Worm (Caenorhabditis elegans) whole organism, late embryonic: Measurements from ENCODE around the gene C33D3.5.

Experiments
- ahr-1 ChIP-seq: sonication (generic microtip); optimal IDR thresholded peaks from 2 replicates; lab custom pipeline; 2016; ENCODE audit warnings: missing genetic modification characterization, missing compliant biosample characterization
- ama-1 ChIP-seq: fragments of 150-350 bp; optimal IDR thresholded peaks from 2 replicates; lab custom pipeline; 2014
- ceh-24 ChIP-seq: sonication (generic microtip); optimal IDR thresholded peaks from 2 replicates; lab custom pipeline; 2016; ENCODE audit warnings: mild to moderate bottlenecking, missing genetic modification characterization, missing compliant biosample characterization
- ceh-9 ChIP-seq: sonication (generic microtip); optimal IDR thresholded peaks from 2 replicates; lab custom pipeline; 2016; ENCODE audit warnings: mild to moderate bottlenecking, missing genetic modification characterization, inconsistent platforms, missing compliant biosample characterization
- elt-2 ChIP-seq: sonication (generic microtip); optimal IDR thresholded peaks from 2 replicates; lab custom pipeline; 2016; ENCODE audit warnings: missing genetic modification reagents, missing genetic modification characterization, missing compliant biosample characterization
- hlh-30 ChIP-seq: sonication (generic microtip); optimal IDR thresholded peaks from 2 replicates; lab custom pipeline; 2017; ENCODE audit warnings: antibody characterized with exemption, missing genetic modification characterization, missing compliant biosample characterization; ENCODE audit not compliant: insufficient read depth
- lim-6 ChIP-seq: sonication (generic microtip); optimal IDR thresholded peaks from 2 replicates; lab custom pipeline; 2016; ENCODE audit warnings: missing genetic modification characterization, missing compliant biosample characterization
- madf-2 ChIP-seq: sonication (generic microtip); optimal IDR thresholded peaks from 2 replicates; lab custom pipeline; 2017; ENCODE audit warnings: missing genetic modification characterization, missing compliant biosample characterization
- nfya-1 ChIP-seq: sonication (generic microtip); optimal IDR thresholded peaks from 2 replicates; lab custom pipeline; 2017; ENCODE audit warnings: missing genetic modification characterization, mild to moderate bottlenecking, missing compliant biosample characterization, antibody characterized with exemption, moderate library complexity
- odd-2 ChIP-seq: sonication (generic microtip); optimal IDR thresholded peaks from 2 replicates; lab custom pipeline; 2017; ENCODE audit warnings: antibody characterized with exemption, mild to moderate bottlenecking, missing genetic modification characterization, missing compliant biosample characterization
- pat-9 ChIP-seq: fragments of 200-800 bp; sonication (Bioruptor generic); optimal IDR thresholded peaks from 2 replicates; lab custom pipeline; 2018; ENCODE audit warnings: mild to moderate bottlenecking, missing genetic modification characterization, moderate library complexity, missing compliant biosample characterization
- pha-4 ChIP-seq: fragments of 150-350 bp; optimal IDR thresholded peaks from 2 replicates; lab custom pipeline; 2018; ENCODE audit warnings: missing biosample characterization, missing genetic modification reagents, missing genetic modification characterization
- pqm-1 ChIP-seq: sonication (generic microtip); optimal IDR thresholded peaks from 2 replicates; lab custom pipeline; 2016; ENCODE audit warnings: missing genetic modification characterization, missing compliant biosample characterization
- tbx-7 ChIP-seq: sonication (generic microtip); optimal IDR thresholded peaks from 2 replicates; lab custom pipeline; 2016; ENCODE audit warnings: missing genotype, missing genetic modification characterization, missing compliant biosample characterization

DNA sequence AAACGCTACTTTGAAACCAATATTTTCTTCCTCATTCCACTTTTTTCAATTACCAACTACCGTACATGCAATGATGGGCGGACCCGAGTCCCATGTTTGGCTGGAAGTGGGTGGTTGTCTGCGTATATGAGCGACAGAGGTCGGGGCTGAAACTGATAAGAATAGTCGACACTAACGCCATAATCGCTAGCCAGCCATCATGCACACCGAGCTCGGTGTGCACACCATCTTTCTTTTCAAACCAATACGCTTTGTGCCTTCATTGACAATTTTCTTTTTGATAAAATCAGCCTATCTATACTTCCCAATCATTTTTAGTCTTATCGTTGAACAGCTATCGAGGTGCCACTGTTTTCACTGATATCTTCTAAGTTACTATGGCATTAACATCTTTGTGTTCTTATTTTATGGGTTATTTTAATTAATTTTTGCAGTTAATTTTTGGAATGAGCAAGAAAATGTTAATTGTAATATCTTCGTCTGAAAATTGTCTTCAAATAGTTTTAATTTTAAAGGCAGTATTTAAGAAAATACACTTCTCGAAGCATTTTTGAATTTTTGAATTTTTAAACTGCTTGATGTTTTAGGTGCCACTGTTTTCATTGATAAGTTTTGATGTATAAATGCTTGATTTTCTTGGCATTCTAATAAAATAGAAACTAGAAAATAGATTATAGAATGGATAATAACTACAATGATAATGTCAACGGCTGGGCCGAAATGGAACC lies 10.4 kb upstream of the C33D3.5 start, which contains the start of gene elt-2:
- no peak for TF ChIP-seq lim-6
- TF ChIP-seq ahr-1 (tag; lab: Kevin White, UChicago), result no peak
- no peak for TF ChIP-seq pha-4 (tag; lab: Kevin White, UChicago)
- no peak for TF ChIP-seq odd-2 (tag; lab: Kevin White, UChicago)
- TF ChIP-seq nfya-1 (tag; lab: Kevin White, UChicago), result no peak
- no peak for TF ChIP-seq ama-1 (lab: Kevin White, UChicago)
- TF ChIP-seq pat-9, result no peak
- TF ChIP-seq hlh-30 (tag; lab: Kevin White, UChicago), result no peak
- TF ChIP-seq tbx-7 (tag; lab: Kevin White, UChicago), result no peak
- TF ChIP-seq ceh-24 (tag; lab: Kevin White, UChicago), result no peak
- TF ChIP-seq ceh-9, result no peak
- no peak for TF ChIP-seq elt-2 (tag; lab: Kevin White, UChicago)
- TF ChIP-seq pqm-1 (tag; lab: Kevin White, UChicago), result peak; percentile 3
- no peak for TF ChIP-seq madf-2 (tag; lab: Kevin White, UChicago)
